Fruit fly (Drosophila melanogaster): ENCODE measurements around the gene CG7290.

Gene CG7290

dm6 chr3L:20195875-20196274 lies 10.0 kb downstream of the CG7290 start (continued):
- TF ChIP-seq CG10274 (GFP tag; optimal IDR thresholded peaks at IDR 0.05) (no peak), ken (GFP tag; IDR thresholded peaks at IDR 0.05) (peak; percentile 74), CG31388 (GFP tag; optimal IDR thresholded peaks at IDR 0.05) (no peak), CG34224 (GFP tag; IDR thresholded peaks at IDR 0.05; ENCODE audit: partially characterized antibody) (no peak), Trl (optimal IDR thresholded peaks at IDR 0.05) (no peak), Trl (GFP tag; optimal IDR thresholded peaks at IDR 0.05) (peak; percentile 47), CG13624 (GFP tag; optimal IDR thresholded peaks at IDR 0.05) (peak; percentile 9), Jarid2 (GFP tag; optimal IDR thresholded peaks at IDR 0.05) (no peak), CG17385 (GFP tag; optimal IDR thresholded peaks at IDR 0.05) (peak; percentile 57), dan (GFP tag; IDR thresholded peaks at IDR 0.05) (no peak), D19A (tag; optimal IDR thresholded peaks at IDR 0.05) (peak; percentile 63), fd96Cb (tag; optimal IDR thresholded peaks at IDR 0.05) (peak; percentile 69), Atf3 (GFP tag; optimal IDR thresholded peaks at IDR 0.05) (peak; percentile 34), CG8290 (GFP tag; optimal IDR thresholded peaks at IDR 0.05) (no peak), CG8290 (tag; optimal IDR thresholded peaks at IDR 0.05) (peak in 1 of 2 experiments; percentile 68), CG17829 (tag; optimal IDR thresholded peaks at IDR 0.05) (peak; percentile 67), Nf-YA (GFP tag; IDR thresholded peaks at IDR 0.05) (peak; percentile 58; the same call in 1 of the 2 replicates), HLH3B (GFP tag; IDR thresholded peaks at IDR 0.05) (peak; percentile 69; the same call in 1 of the 2 replicates), CG8478 (optimal IDR thresholded peaks at IDR 0.05) (no peak), nau (GFP tag; optimal IDR thresholded peaks at IDR 0.05) (peak; percentile 15), CkIIα-i1 (GFP tag; IDR thresholded peaks at IDR 0.05) (no peak), Deaf1 (tag; optimal IDR thresholded peaks at IDR 0.05) (peak; percentile 14), CG11398 (GFP tag; optimal IDR thresholded peaks at IDR 0.05) (no peak), CG10543 (GFP tag; optimal IDR thresholded peaks at IDR 0.05) (no peak), CG6175 (GFP tag; IDR thresholded peaks at IDR 0.05) (no peak), az2 (GFP tag; optimal IDR thresholded peaks at IDR 0.05) (peak; percentile 58), Dp (GFP tag; optimal IDR thresholded peaks at IDR 0.05) (no peak), grau (tag; optimal IDR thresholded peaks at IDR 0.05) (peak; percentile 95), bsh (GFP tag; optimal IDR thresholded peaks at IDR 0.05) (peak; percentile 72 to 81), CG18011 (GFP tag; optimal IDR thresholded peaks at IDR 0.05) (no peak), CG7786 (GFP tag; optimal IDR thresholded peaks at IDR 0.05) (peak; percentile 24), CTCF (GFP tag; optimal IDR thresholded peaks at IDR 0.05) (no peak), CG5953 (GFP tag; IDR thresholded peaks at IDR 0.05) (peak; percentile 43; the same call in 1 of the 2 replicates), Mrtf (GFP tag; IDR thresholded peaks at IDR 0.05) (peak; percentile 49; the same call in 2 of the 3 replicates), H2.0 (GFP tag; IDR thresholded peaks at IDR 0.05) (peak; percentile 70), sr (GFP tag; IDR thresholded peaks at IDR 0.05) (no peak), HLHmδ (GFP tag; optimal IDR thresholded peaks at IDR 0.05) (no peak), lola (GFP tag; optimal IDR thresholded peaks at IDR 0.05) (peak in 1 of 3 experiments; percentile 58), CG16813 (GFP tag; IDR thresholded peaks at IDR 0.05; ENCODE audit: partially characterized antibody) (no peak), CG30020 (tag; optimal IDR thresholded peaks at IDR 0.05) (no peak), gem (tag; optimal IDR thresholded peaks at IDR 0.05) (peak; percentile 75), Oli (tag; optimal IDR thresholded peaks at IDR 0.05) (peak; percentile 78), CG17912 (GFP tag; optimal IDR thresholded peaks at IDR 0.05) (no peak), Six4 (GFP tag; optimal IDR thresholded peaks at IDR 0.05) (peak; percentile 68), CG3995 (GFP tag; optimal IDR thresholded peaks at IDR 0.05) (no peak), CG13894 (tag; optimal IDR thresholded peaks at IDR 0.05) (no peak), CG6689 (GFP tag; IDR thresholded peaks at IDR 0.05) (peak; percentile 69), cad (GFP tag; optimal IDR thresholded peaks at IDR 0.05) (no peak), ftz-f1 (GFP tag; optimal IDR thresholded peaks at IDR 0.05) (no peak), CG30431 (GFP tag; optimal IDR thresholded peaks at IDR 0.05) (peak; percentile 43), CG1602 (GFP tag; optimal IDR thresholded peaks at IDR 0.05) (peak; percentile 62), CG4360 (GFP tag; IDR thresholded peaks at IDR 0.05) (0 out of 2 replicates have a peak, but pooled peaks have one; percentile 24), CG10979 (tag; optimal IDR thresholded peaks at IDR 0.05) (peak; percentile 66)

All from whole organism, embryonic.